Fruit fly (Drosophila melanogaster) whole organism, embryonic: ENCODE data around the gene CG9117.
A peak's percentile ranks its signal among the peaks of the same experiment; 100 is the strongest.

Experiments used
- CG10366 ChIP-seq: fragments of 200-800 bp; sonication (Bioruptor generic); IDR thresholded peaks from 2 replicates; pipeline ENCODE4 v1.3.6; 2022; ENCODE audit warnings: missing biosample characterization, missing genetic modification characterization
- CG10431 ChIP-seq: fragments of 200-800 bp; sonication (Bioruptor generic); optimal IDR thresholded peaks from 3 replicates; lab custom pipeline; 2018; ENCODE audit warnings: missing biosample characterization, mild to moderate bottlenecking, missing genetic modification characterization
- CG11695 ChIP-seq: fragments of 200-800 bp; sonication (Bioruptor generic); IDR thresholded peaks from 3 replicates; pipeline ENCODE4 v1.3.6; 2022; ENCODE audit warnings: missing biosample characterization, missing genetic modification characterization
- CG12155 ChIP-seq: fragments of 200-800 bp; sonication (Bioruptor generic); optimal IDR thresholded peaks from 3 replicates; lab custom pipeline; 2016; ENCODE audit warnings: missing biosample characterization, missing genetic modification characterization
- CG14050 ChIP-seq: fragments of 200-800 bp; sonication (Bioruptor generic); IDR thresholded peaks from 3 replicates; pipeline ENCODE4 v1.3.6; 2022; ENCODE audit warnings: missing biosample characterization, missing genetic modification characterization
- CG14860 ChIP-seq: fragments of 200-800 bp; sonication (Bioruptor generic); IDR thresholded peaks from 3 replicates; pipeline ENCODE4 v1.3.6; 2022; ENCODE audit warnings: missing biosample characterization, missing genetic modification characterization; ENCODE audit not compliant: partially characterized antibody
- CG1602 ChIP-seq: fragments of 200-800 bp; sonication (Bioruptor generic); optimal IDR thresholded peaks from 3 replicates; lab custom pipeline; 2016; ENCODE audit warnings: missing biosample characterization, missing genetic modification characterization
- CG18619 ChIP-seq: fragments of 200-800 bp; sonication (Bioruptor generic); optimal IDR thresholded peaks from 3 replicates; lab custom pipeline; 2017; ENCODE audit warnings: missing biosample characterization, mild to moderate bottlenecking, missing genetic modification characterization
- CG2202 ChIP-seq: fragments of 200-800 bp; sonication (Bioruptor generic); optimal IDR thresholded peaks from 2 replicates; lab custom pipeline; 2018; ENCODE audit warnings: missing biosample characterization, mild to moderate bottlenecking, missing genetic modification characterization
- CG2712 ChIP-seq: fragments of 200-800 bp; optimal IDR thresholded peaks from 3 replicates; lab custom pipeline; 2019; ENCODE audit warnings: missing biosample characterization, mild to moderate bottlenecking, missing genetic modification characterization, moderate library complexity
- CG32772 ChIP-seq: fragments of 200-800 bp; sonication (Bioruptor generic); IDR thresholded peaks from 2 replicates; pipeline ENCODE4 v1.3.6; 2022; ENCODE audit warnings: missing biosample characterization, missing genetic modification characterization
- CG4730 ChIP-seq: fragments of 200-800 bp; sonication (Bioruptor generic); IDR thresholded peaks from 2 replicates; pipeline ENCODE4 v1.3.6; 2022; ENCODE audit warnings: missing biosample characterization, missing genetic modification characterization
- CG6254 ChIP-seq: fragments of 200-800 bp; sonication (Bioruptor generic); optimal IDR thresholded peaks from 3 replicates; lab custom pipeline; 2017; ENCODE audit warnings: mild to moderate bottlenecking, missing biosample characterization, missing genetic modification reagents, missing genetic modification characterization
- CG6689 ChIP-seq: fragments of 200-800 bp; sonication (Bioruptor generic); IDR thresholded peaks from 2 replicates; pipeline ENCODE4 v1.3.6; 2022; ENCODE audit warnings: missing biosample characterization, missing genetic modification characterization
- CG6854 ChIP-seq: fragments of 200-800 bp; sonication (Bioruptor generic); optimal IDR thresholded peaks from 3 replicates; lab custom pipeline; 2017; ENCODE audit warnings: missing biosample characterization, mild to moderate bottlenecking, missing genetic modification characterization
- CG7271 ChIP-seq: fragments of 200-800 bp; sonication (Bioruptor generic); optimal IDR thresholded peaks from 2 replicates; lab custom pipeline; 2018; ENCODE audit warnings: missing biosample characterization, mild to moderate bottlenecking, missing genetic modification characterization, moderate library complexity
- CG7928 ChIP-seq: fragments of 200-800 bp; sonication (Bioruptor generic); optimal IDR thresholded peaks from 2 replicates; lab custom pipeline; 2017; ENCODE audit warnings: missing biosample characterization, mild to moderate bottlenecking, missing genetic modification characterization
- Camta ChIP-seq: fragments of 200-800 bp; sonication (Bioruptor generic); optimal IDR thresholded peaks from 2 replicates; lab custom pipeline; 2016; ENCODE audit warnings: missing biosample characterization, missing genetic modification characterization
- Ets65A ChIP-seq: fragments of 200-800 bp; sonication (Bioruptor generic); peaks from one replicate; lab custom pipeline; 2016; ENCODE audit warnings: missing biosample characterization, missing genetic modification characterization
- Ets97D ChIP-seq: fragments of 200-800 bp; sonication (Bioruptor generic); optimal IDR thresholded peaks from 3 replicates; lab custom pipeline; 2016; ENCODE audit warnings: missing biosample characterization, missing genetic modification characterization
- HHEX ChIP-seq: fragments of 200-800 bp; sonication (Bioruptor generic); optimal IDR thresholded peaks from 3 replicates; lab custom pipeline; 2017; ENCODE audit warnings: missing biosample characterization, mild to moderate bottlenecking, missing genetic modification characterization, missing genetic modification reagents
- HLH54F ChIP-seq: fragments of 200-800 bp; sonication (Bioruptor generic); optimal IDR thresholded peaks from 3 replicates; lab custom pipeline; 2016; ENCODE audit warnings: missing biosample characterization, missing genetic modification characterization
- Hey ChIP-seq: fragments of 200-800 bp; sonication (Bioruptor generic); optimal IDR thresholded peaks from 3 replicates; lab custom pipeline; 2018; ENCODE audit warnings: missing biosample characterization, mild to moderate bottlenecking, missing genetic modification characterization
- Jarid2 ChIP-seq: fragments of 200-800 bp; sonication (Bioruptor generic); optimal IDR thresholded peaks from 3 replicates; lab custom pipeline; 2017; ENCODE audit warnings: mild to moderate bottlenecking, missing biosample characterization, missing genetic modification reagents, missing genetic modification characterization
- Lhr ChIP-seq: fragments of 200-800 bp; sonication (Bioruptor generic); optimal IDR thresholded peaks from 3 replicates; lab custom pipeline; 2017; ENCODE audit warnings: mild to moderate bottlenecking, missing biosample characterization, missing genetic modification reagents, missing genetic modification characterization
- Oaz ChIP-seq: fragments of 200-800 bp; sonication (Bioruptor generic); IDR thresholded peaks from 2 replicates; pipeline ENCODE4 v1.3.6; 2022; ENCODE audit warnings: missing biosample characterization, missing genetic modification characterization
- PHDP ChIP-seq: fragments of 200-800 bp; sonication (Bioruptor generic); optimal IDR thresholded peaks from 3 replicates; lab custom pipeline; 2018; ENCODE audit warnings: missing biosample characterization, mild to moderate bottlenecking, missing genetic modification characterization, moderate library complexity
- Six4 ChIP-seq: fragments of 200-800 bp; sonication (Bioruptor generic); optimal IDR thresholded peaks from 2 replicates; lab custom pipeline; 2016; ENCODE audit warnings: missing biosample characterization, missing genetic modification characterization
- Vsx1 ChIP-seq: fragments of 200-800 bp; sonication (Bioruptor generic); optimal IDR thresholded peaks from 2 replicates; lab custom pipeline; 2017; ENCODE audit warnings: missing biosample characterization, mild to moderate bottlenecking, missing genetic modification characterization, missing genetic modification reagents
- abd-A ChIP-seq: fragments of 200-800 bp; sonication (Bioruptor generic); optimal IDR thresholded peaks from 3 replicates; lab custom pipeline; 2019; ENCODE audit warnings: missing biosample characterization, mild to moderate bottlenecking, missing genetic modification characterization, moderate library complexity
- ato ChIP-seq: fragments of 200-800 bp; sonication (Bioruptor generic); IDR thresholded peaks from 2 replicates; pipeline ENCODE4 v1.3.6; 2022; ENCODE audit warnings: missing biosample characterization, missing genetic modification characterization; ENCODE audit not compliant: partially characterized antibody
- az2 ChIP-seq: fragments of 200-800 bp; sonication (Bioruptor generic); optimal IDR thresholded peaks from 3 replicates; lab custom pipeline; 2016; ENCODE audit warnings: missing biosample characterization, missing genetic modification characterization
- cg ChIP-seq: fragments of 200-800 bp; sonication (Bioruptor generic); optimal IDR thresholded peaks from 3 replicates; lab custom pipeline; 2019; ENCODE audit warnings: missing biosample characterization, mild to moderate bottlenecking, missing genetic modification characterization, moderate library complexity
- dmrt11E ChIP-seq: fragments of 200-800 bp; sonication (Bioruptor generic); optimal IDR thresholded peaks from 3 replicates; lab custom pipeline; 2018; ENCODE audit warnings: missing biosample characterization, mild to moderate bottlenecking, missing genetic modification characterization, moderate library complexity
- dysf ChIP-seq: fragments of 200-800 bp; sonication (Bioruptor generic); IDR thresholded peaks from 3 replicates; pipeline ENCODE4 v1.3.6; 2022; ENCODE audit warnings: missing biosample characterization, missing genetic modification characterization
- fd3F ChIP-seq: fragments of 200-800 bp; sonication (Bioruptor generic); optimal IDR thresholded peaks from 2 replicates; lab custom pipeline; 2018; ENCODE audit warnings: missing biosample characterization, mild to moderate bottlenecking, missing genetic modification characterization, moderate library complexity
- gem ChIP-seq: fragments of 200-800 bp; sonication (Bioruptor generic); optimal IDR thresholded peaks from 2 replicates; lab custom pipeline; 2019; ENCODE audit warnings: missing biosample characterization, mild to moderate bottlenecking, missing genetic modification characterization, moderate library complexity
- gfzf ChIP-seq: fragments of 200-800 bp; sonication (Bioruptor generic); optimal IDR thresholded peaks from 2 replicates; lab custom pipeline; 2016; ENCODE audit warnings: missing biosample characterization, mild to moderate bottlenecking, missing genetic modification characterization, moderate library complexity
- grn ChIP-seq: fragments of 200-800 bp; sonication (Bioruptor generic); optimal IDR thresholded peaks from 3 replicates; lab custom pipeline; 2017; ENCODE audit warnings: missing biosample characterization, missing genetic modification characterization
- hbn ChIP-seq: fragments of 200-800 bp; sonication (Bioruptor generic); IDR thresholded peaks from 2 replicates; pipeline ENCODE4 v1.3.6; 2022; ENCODE audit warnings: missing biosample characterization, missing genetic modification characterization; ENCODE audit not compliant: partially characterized antibody
- jigr1 ChIP-seq: fragments of 200-800 bp; sonication (Bioruptor generic); IDR thresholded peaks from 3 replicates; pipeline ENCODE4 v1.3.6; 2022; ENCODE audit warnings: missing biosample characterization, missing genetic modification characterization
- jing ChIP-seq: fragments of 200-800 bp; sonication (Bioruptor generic); optimal IDR thresholded peaks from 2 replicates; lab custom pipeline; 2018; ENCODE audit warnings: missing biosample characterization, mild to moderate bottlenecking, missing genetic modification characterization
- lilli ChIP-seq: fragments of 200-800 bp; sonication (Bioruptor generic); optimal IDR thresholded peaks from 3 replicates; lab custom pipeline; 2016; ENCODE audit warnings: missing biosample characterization, missing genetic modification characterization
- lola ChIP-seq, 3 experiments: fragments of >200 bp in 2 of 3; fragments of 200-800 bp in 1 of 3; sonication (Bioruptor generic) in 1 of 3; optimal IDR thresholded peaks; 2 replicates each; lab custom pipeline; 2017 to 2019; ENCODE audit warnings: missing biosample characterization in 3 of 3, missing genetic modification characterization in 3 of 3, mild to moderate bottlenecking in 1 of 3, moderate library complexity in 1 of 3
- pan ChIP-seq, 4 experiments: fragments of >200 bp in 3 of 4; fragments of 200-800 bp in 1 of 4; sonication (Bioruptor generic) in 1 of 4; optimal IDR thresholded peaks in 3 of 4; IDR thresholded peaks in 1 of 4; 2 replicates each; pipeline versions ENCODE4 v1.3.6 to Lab custom; 2017 to 2022; ENCODE audit warnings: missing biosample characterization in 2 of 4, missing genetic modification characterization in 2 of 4, mixed read lengths in 1 of 4
- sd ChIP-seq: fragments of 200-800 bp; sonication (Bioruptor generic); optimal IDR thresholded peaks from 3 replicates; lab custom pipeline; 2018; ENCODE audit warnings: missing biosample characterization, mild to moderate bottlenecking, missing genetic modification characterization, moderate library complexity
- ssp ChIP-seq: fragments of 200-800 bp; sonication (Bioruptor generic); IDR thresholded peaks from 2 replicates; pipeline ENCODE4 v1.3.6; 2022; ENCODE audit warnings: missing biosample characterization, missing genetic modification characterization
- stwl ChIP-seq: fragments of 200-800 bp; sonication (Bioruptor generic); optimal IDR thresholded peaks from 3 replicates; lab custom pipeline; 2018; ENCODE audit warnings: missing biosample characterization, mild to moderate bottlenecking, missing genetic modification characterization, moderate library complexity
- vnd ChIP-seq: fragments of 200-800 bp; sonication (Bioruptor generic); IDR thresholded peaks from 3 replicates; pipeline ENCODE4 v1.3.6; 2022; ENCODE audit warnings: missing biosample characterization, missing genetic modification characterization; ENCODE audit not compliant: partially characterized antibody

Gene CG9117

DNA sequence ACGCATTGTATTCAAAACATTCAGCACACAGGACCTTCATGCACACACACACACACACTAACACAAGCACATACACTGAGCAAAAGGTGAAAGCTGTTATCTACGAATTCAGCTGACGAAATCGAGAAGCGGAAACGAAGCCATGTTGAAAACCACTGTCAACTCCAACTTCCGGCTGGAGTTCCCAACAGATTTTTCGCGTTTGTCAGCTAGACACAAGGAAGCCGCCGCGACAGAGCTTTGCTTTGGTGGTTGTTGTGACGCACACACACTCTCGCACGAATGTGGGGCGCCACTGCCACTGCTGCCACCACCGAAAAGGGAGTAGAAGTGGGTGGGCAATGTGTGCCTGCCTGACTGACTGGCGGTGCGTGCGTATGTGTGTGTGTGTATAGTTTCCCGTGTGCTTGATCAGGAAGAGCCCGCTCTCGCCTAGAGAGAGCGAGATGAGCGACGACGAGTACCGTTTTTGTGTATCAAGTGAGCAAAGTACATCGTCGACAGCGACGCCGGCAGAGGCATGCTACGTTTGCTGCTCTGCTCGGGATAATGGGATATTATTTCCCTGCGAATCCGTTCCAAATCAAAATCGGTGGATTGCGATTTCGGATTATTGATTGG, 40.0 kb downstream of the CG9117 start (continued):
- TF ChIP-seq HHEX (GFP tag; lab: Kevin White, UChicago) = peak; percentile 77
- no peak for TF ChIP-seq ato
- TF ChIP-seq vnd = no peak
- TF ChIP-seq cg (GFP tag; lab: Kevin White, UChicago) = peak; percentile 63
- TF ChIP-seq CG18619 (GFP tag; lab: Kevin White, UChicago) = peak; percentile 57
- TF ChIP-seq Ets65A = peak; percentile 44
- TF ChIP-seq Vsx1 (GFP tag; lab: Kevin White, UChicago) = peak; percentile 18
- no peak for TF ChIP-seq dmrt11E (tag; lab: Kevin White, UChicago)
- TF ChIP-seq CG11695 (GFP tag; lab: Robert Waterston, UW) = 0 out of 3 replicates have a peak, but pooled peaks have one; percentile 48
- TF ChIP-seq CG6254 (GFP tag; lab: Kevin White, UChicago) = peak; percentile 46
- TF ChIP-seq CG7271 (tag; lab: Kevin White, UChicago) = peak; percentile 73
- TF ChIP-seq Camta (GFP tag; lab: Kevin White, UChicago) = no peak
- no peak for TF ChIP-seq jing (GFP tag; lab: Kevin White, UChicago)
- TF ChIP-seq CG14860 (GFP tag; lab: Robert Waterston, UW) = no peak
- TF ChIP-seq abd-A (tag; lab: Kevin White, UChicago) = no peak
- TF ChIP-seq stwl (tag; lab: Kevin White, UChicago) = no peak
- no peak for TF ChIP-seq CG7928
- peak; percentile 97 for TF ChIP-seq Ets97D (GFP tag; lab: Kevin White, UChicago)
- TF ChIP-seq fd3F (GFP tag; lab: Kevin White, UChicago) = no peak
- TF ChIP-seq HLH54F (GFP tag; lab: Kevin White, UChicago) = no peak
- peak in 1 of 3 experiments; percentile 44 for TF ChIP-seq lola (GFP tag; optimal IDR thresholded peaks at IDR 0.05; lab: Kevin White, UChicago)
- no peak for TF ChIP-seq gfzf (GFP tag; lab: Kevin White, UChicago)
- peak; percentile 67 for TF ChIP-seq CG6854 (GFP tag; lab: Kevin White, UChicago)
- peak; percentile 47 for TF ChIP-seq PHDP (tag; lab: Kevin White, UChicago)
- TF ChIP-seq hbn (GFP tag; lab: Robert Waterston, UW) = no peak
- no peak for TF ChIP-seq CG4730
- TF ChIP-seq grn (GFP tag; lab: Kevin White, UChicago) = no peak
- TF ChIP-seq CG32772 (GFP tag; lab: Robert Waterston, UW) = no peak
- no peak for TF ChIP-seq CG1602 (GFP tag; lab: Kevin White, UChicago)
- no peak for TF ChIP-seq az2 (GFP tag; lab: Kevin White, UChicago)
- peak; percentile 25; the same call in 1 of the 3 replicates for TF ChIP-seq dysf
- TF ChIP-seq pan (optimal IDR thresholded peaks at IDR 0.05; lab: Kevin White, UChicago) = no peak
- peak in 1 of 2 experiments; percentile 39 for TF ChIP-seq pan (GFP tag; optimal IDR thresholded peaks at IDR 0.05 in 1 of 2, IDR thresholded peaks at IDR 0.05 in 1 of 2)
- TF ChIP-seq Six4 (GFP tag; lab: Kevin White, UChicago) = no peak
- peak; percentile 48 for TF ChIP-seq CG2202 (tag; lab: Kevin White, UChicago)
- TF ChIP-seq lilli (GFP tag; lab: Kevin White, UChicago) = no peak
- TF ChIP-seq CG14050 = no peak
- TF ChIP-seq CG12155 = no peak
- no peak for TF ChIP-seq CG10366 (GFP tag; lab: Robert Waterston, UW)
- TF ChIP-seq Jarid2 (GFP tag; lab: Kevin White, UChicago) = peak; percentile 60
- TF ChIP-seq Oaz (GFP tag; lab: Robert Waterston, UW) = no peak
- peak; percentile 58 for TF ChIP-seq Hey
- TF ChIP-seq CG6689 (GFP tag; lab: Robert Waterston, UW) = peak; percentile 27
- TF ChIP-seq ssp (GFP tag; lab: Robert Waterston, UW) = no peak
- TF ChIP-seq sd = no peak
- peak; percentile 80 for TF ChIP-seq CG10431 (GFP tag; lab: Kevin White, UChicago)
- no peak for TF ChIP-seq jigr1
- no peak for TF ChIP-seq Lhr (GFP tag; lab: Kevin White, UChicago)
- no peak for TF ChIP-seq gem (tag; lab: Kevin White, UChicago)
- peak; percentile 49 for TF ChIP-seq CG2712 (tag; lab: Kevin White, UChicago)
